Worm (Caenorhabditis elegans) whole organism, early embryonic: ENCODE measurements around the gene C28D4.7.

ENCODE experiments used
- B0310.2 ChIP-seq: sonication (generic microtip); optimal IDR thresholded peaks from 2 replicates; lab custom pipeline; 2016; ENCODE audit warnings: mild to moderate bottlenecking, missing genetic modification characterization, missing compliant biosample characterization
- F13C5.2 ChIP-seq: sonication (generic microtip); optimal IDR thresholded peaks from 2 replicates; lab custom pipeline; 2017; ENCODE audit warnings: mild to moderate bottlenecking, missing genetic modification characterization, inconsistent platforms, missing compliant biosample characterization
- ama-1 ChIP-seq: fragments of 150-350 bp; optimal IDR thresholded peaks from 2 replicates; lab custom pipeline; 2014
- ceh-13 ChIP-seq: fragments of 200-800 bp; sonication (Bioruptor generic); optimal IDR thresholded peaks from 2 replicates; lab custom pipeline; 2018; ENCODE audit warnings: mild to moderate bottlenecking, missing genetic modification characterization, missing compliant biosample characterization
- ceh-36 ChIP-seq: sonication (generic microtip); optimal IDR thresholded peaks from 2 replicates; lab custom pipeline; 2016; ENCODE audit warnings: missing genetic modification characterization, inconsistent platforms, missing compliant biosample characterization
- ets-7 ChIP-seq: sonication (generic microtip); optimal IDR thresholded peaks from 2 replicates; lab custom pipeline; 2016; ENCODE audit warnings: missing genotype, missing genetic modification characterization, missing compliant biosample characterization
- hmbx-1 ChIP-seq: sonication (generic microtip); optimal IDR thresholded peaks from 2 replicates; lab custom pipeline; 2016; ENCODE audit warnings: mild to moderate bottlenecking, missing genetic modification characterization, missing compliant biosample characterization
- hmg-4 ChIP-seq: fragments of 200-800 bp; sonication (Bioruptor generic); optimal IDR thresholded peaks from 2 replicates; lab custom pipeline; 2018; ENCODE audit warnings: mild to moderate bottlenecking, missing genetic modification characterization, missing compliant biosample characterization
- hnd-1 ChIP-seq: sonication (generic microtip); optimal IDR thresholded peaks from 2 replicates; lab custom pipeline; 2016; ENCODE audit warnings: missing genetic modification characterization, missing compliant biosample characterization
- pes-1 ChIP-seq: fragments of 200-800 bp; sonication (Bioruptor generic); IDR thresholded peaks from 2 replicates; pipeline ENCODE4 v1.3.6; 2022; ENCODE audit warnings: missing genetic modification reagents, missing genetic modification characterization, missing compliant biosample characterization
- scrt-1 ChIP-seq: fragments of 200-800 bp; sonication (Bioruptor generic); IDR thresholded peaks from 2 replicates; pipeline ENCODE4 v1.3.6; 2022; ENCODE audit warnings: missing genetic modification characterization, missing compliant biosample characterization
- tbx-11 ChIP-seq: fragments of 200-800 bp; sonication (Bioruptor generic); IDR thresholded peaks from 2 replicates; pipeline ENCODE4 v1.3.6; 2022; ENCODE audit warnings: missing genetic modification characterization, missing compliant biosample characterization
- tbx-37 ChIP-seq: fragments of 200-800 bp; sonication (Bioruptor generic); conservative IDR thresholded peaks from 2 replicates; pipeline ENCODE4 v1.3.6; 2022; ENCODE audit warnings: missing genetic modification reagents, missing genetic modification characterization, missing compliant biosample characterization

ce11 chrIV:9778016-9778415, 35.1 kb upstream of the C28D4.7 start, which contains the start of gene T13F2.6:
- TF ChIP-seq ama-1 (lab: Kevin White, UChicago) (no peak), ceh-13 (GFP tag; lab: Kevin White, UChicago) (no peak), pes-1 (GFP tag; lab: Robert Waterston, UW) (no peak), ceh-36 (tag; lab: Kevin White, UChicago) (no peak), B0310.2 (tag; lab: Kevin White, UChicago) (no peak), ets-7 (tag; lab: Kevin White, UChicago) (no peak), tbx-37 (GFP tag; lab: Robert Waterston, UW) (no peak), scrt-1 (GFP tag; lab: Robert Waterston, UW) (no peak), hmbx-1 (tag; lab: Kevin White, UChicago) (no peak), tbx-11 (GFP tag; lab: Robert Waterston, UW) (no peak), F13C5.2 (tag; lab: Kevin White, UChicago) (no peak), hnd-1 (tag; lab: Kevin White, UChicago) (no peak), hmg-4 (no peak)
